Worm (Caenorhabditis elegans) whole organism, late embryonic: ENCODE data around the gene C18B2.3.
A peak's percentile ranks its signal among the peaks of the same experiment; 100 is the strongest.

ENCODE experiments used
- C38D4.7 ChIP-seq: fragments of 200-800 bp; sonication (Bioruptor generic); optimal IDR thresholded peaks from 2 replicates; lab custom pipeline; 2018; ENCODE audit warnings: mild to moderate bottlenecking, missing genetic modification characterization, moderate library complexity, missing compliant biosample characterization
- F13H6.1 ChIP-seq: sonication (generic microtip); optimal IDR thresholded peaks from 2 replicates; lab custom pipeline; 2016; ENCODE audit warnings: missing genetic modification characterization, missing compliant biosample characterization
- K09A11.1 ChIP-seq: sonication (generic microtip); optimal IDR thresholded peaks from 2 replicates; lab custom pipeline; 2017; ENCODE audit warnings: antibody characterized with exemption, mild to moderate bottlenecking, missing genetic modification characterization, missing compliant biosample characterization; ENCODE audit not compliant: insufficient read depth
- T23F11.4 ChIP-seq: fragments of 200-800 bp; sonication (Bioruptor generic); optimal IDR thresholded peaks from 2 replicates; lab custom pipeline; 2018; ENCODE audit warnings: mild to moderate bottlenecking, missing genetic modification characterization, missing compliant biosample characterization
- Y22D7AL.16 ChIP-seq: sonication (generic microtip); optimal IDR thresholded peaks from 2 replicates; lab custom pipeline; 2016; ENCODE audit warnings: missing genetic modification characterization, missing compliant biosample characterization
- ceh-18 ChIP-seq: sonication (generic microtip); optimal IDR thresholded peaks from 2 replicates; lab custom pipeline; 2016; ENCODE audit warnings: missing genetic modification characterization, missing compliant biosample characterization
- ceh-19 ChIP-seq: fragments of 200-800 bp; sonication (Bioruptor generic); optimal IDR thresholded peaks from 2 replicates; lab custom pipeline; 2018; ENCODE audit warnings: mild to moderate bottlenecking, missing genetic modification characterization, missing compliant biosample characterization
- ceh-2 ChIP-seq: sonication (generic microtip); optimal IDR thresholded peaks from 2 replicates; lab custom pipeline; 2016; ENCODE audit warnings: missing genotype, missing genetic modification characterization, missing compliant biosample characterization
- ceh-45 ChIP-seq: fragments of 200-800 bp; sonication (Bioruptor generic); IDR thresholded peaks from 2 replicates; pipeline ENCODE4 v1.3.6; 2022; ENCODE audit warnings: missing genetic modification reagents, missing genetic modification characterization, missing compliant biosample characterization
- che-1 ChIP-seq: sonication (generic microtip); optimal IDR thresholded peaks from 2 replicates; lab custom pipeline; 2016; ENCODE audit warnings: mild to moderate bottlenecking, missing genetic modification characterization, missing compliant biosample characterization
- dmd-4 ChIP-seq: sonication (generic microtip); optimal IDR thresholded peaks from 2 replicates; lab custom pipeline; 2016; ENCODE audit warnings: borderline replicate concordance, missing genetic modification characterization, missing compliant biosample characterization
- elt-4 ChIP-seq: sonication (generic microtip); optimal IDR thresholded peaks from 2 replicates; lab custom pipeline; 2016; ENCODE audit warnings: missing genetic modification characterization, missing compliant biosample characterization
- fax-1 ChIP-seq: sonication (generic microtip); optimal IDR thresholded peaks from 2 replicates; lab custom pipeline; 2016; ENCODE audit warnings: missing genotype, missing genetic modification characterization, missing compliant biosample characterization
- fkh-6 ChIP-seq: sonication (generic microtip); optimal IDR thresholded peaks from 2 replicates; lab custom pipeline; 2016; ENCODE audit warnings: missing genetic modification characterization, missing compliant biosample characterization
- hlh-30 ChIP-seq: sonication (generic microtip); optimal IDR thresholded peaks from 2 replicates; lab custom pipeline; 2017; ENCODE audit warnings: antibody characterized with exemption, missing genetic modification characterization, missing compliant biosample characterization; ENCODE audit not compliant: insufficient read depth
- hlh-8 ChIP-seq: sonication (generic microtip); optimal IDR thresholded peaks from 2 replicates; lab custom pipeline; 2016; ENCODE audit warnings: missing genotype, missing genetic modification characterization, missing compliant biosample characterization
- lim-6 ChIP-seq: sonication (generic microtip); optimal IDR thresholded peaks from 2 replicates; lab custom pipeline; 2016; ENCODE audit warnings: missing genetic modification characterization, missing compliant biosample characterization
- lin-11 ChIP-seq: fragments of 200-800 bp; sonication (Bioruptor generic); optimal IDR thresholded peaks from 2 replicates; lab custom pipeline; 2018; ENCODE audit warnings: mild to moderate bottlenecking, missing genetic modification characterization, missing compliant biosample characterization
- mec-3 ChIP-seq: sonication (generic microtip); optimal IDR thresholded peaks from 2 replicates; lab custom pipeline; 2016; ENCODE audit warnings: borderline replicate concordance, missing genetic modification characterization, missing compliant biosample characterization
- nhr-11 ChIP-seq: fragments of 150-350 bp; optimal IDR thresholded peaks from 2 replicates; lab custom pipeline; 2014; ENCODE audit warnings: missing biosample characterization, missing genetic modification characterization
- nhr-232 ChIP-seq: sonication (generic microtip); optimal IDR thresholded peaks from 2 replicates; lab custom pipeline; 2016; ENCODE audit warnings: missing genetic modification characterization, missing compliant biosample characterization
- odd-2 ChIP-seq: sonication (generic microtip); optimal IDR thresholded peaks from 2 replicates; lab custom pipeline; 2017; ENCODE audit warnings: antibody characterized with exemption, mild to moderate bottlenecking, missing genetic modification characterization, missing compliant biosample characterization
- pag-3 ChIP-seq: sonication (generic microtip); optimal IDR thresholded peaks from 2 replicates; lab custom pipeline; 2016; ENCODE audit warnings: missing compliant biosample characterization, missing genetic modification characterization, borderline replicate concordance
- pat-9 ChIP-seq: fragments of 200-800 bp; sonication (Bioruptor generic); optimal IDR thresholded peaks from 2 replicates; lab custom pipeline; 2018; ENCODE audit warnings: mild to moderate bottlenecking, missing genetic modification characterization, moderate library complexity, missing compliant biosample characterization
- pax-1 ChIP-seq: fragments of 150-350 bp; optimal IDR thresholded peaks from 2 replicates; lab custom pipeline; 2014; ENCODE audit warnings: missing biosample characterization, missing genetic modification characterization
- rnt-1 ChIP-seq: sonication (generic microtip); optimal IDR thresholded peaks from 2 replicates; lab custom pipeline; 2016; ENCODE audit warnings: missing genetic modification characterization, missing compliant biosample characterization
- sox-2 ChIP-seq: fragments of 200-800 bp; sonication (Bioruptor generic); IDR thresholded peaks from 2 replicates; pipeline ENCODE4 v1.3.6; 2022; ENCODE audit warnings: missing genetic modification reagents, missing genetic modification characterization, missing compliant biosample characterization
- syd-9 ChIP-seq: sonication (generic microtip); optimal IDR thresholded peaks from 2 replicates; lab custom pipeline; 2016; ENCODE audit warnings: mild to moderate bottlenecking, missing genetic modification characterization, moderate library complexity, missing compliant biosample characterization
- tbx-2 ChIP-seq: sonication (generic microtip); optimal IDR thresholded peaks from 2 replicates; lab custom pipeline; 2016; ENCODE audit warnings: missing genetic modification characterization, missing compliant biosample characterization
- ttx-3 ChIP-seq: sonication (generic microtip); optimal IDR thresholded peaks from 2 replicates; lab custom pipeline; 2016; ENCODE audit warnings: missing genetic modification reagents, missing genetic modification characterization, missing compliant biosample characterization
- unc-42 ChIP-seq: sonication (generic microtip); optimal IDR thresholded peaks from 2 replicates; lab custom pipeline; 2016; ENCODE audit warnings: missing genotype, missing genetic modification characterization, missing compliant biosample characterization
- unc-86 ChIP-seq: sonication (generic microtip); optimal IDR thresholded peaks from 2 replicates; lab custom pipeline; 2016; ENCODE audit warnings: missing genetic modification characterization, missing compliant biosample characterization

C18B2.3 gene

ce11 chrX:3601531-3601930 is at the start of gene C18B2.3:
Gene C18B2.3 (plus strand): TSS chrX:3601831.
- TF ChIP-seq lim-6 (tag; lab: Kevin White, UChicago) (no peak), ceh-18 (tag; lab: Kevin White, UChicago) (peak; percentile 25)
- TF ChIP-seq, all 69 proteins: peak for 1

ce11 chrX:3552948-3553347 is 48.7 kb upstream of the C18B2.3 start:
- TF ChIP-seq tbx-2 (tag; lab: Kevin White, UChicago), result no peak
- TF ChIP-seq che-1, result no peak
- TF ChIP-seq nhr-11 (tag; lab: Kevin White, UChicago), result no peak

ce11 chrX:3553687-3554086 is 47.9 kb upstream of the C18B2.3 start:
- no peak for TF ChIP-seq lin-11 (tag; lab: Kevin White, UChicago)

- TF ChIP-seq rnt-1 (no peak), pax-1 (tag; lab: Kevin White, UChicago) (no peak), pat-9 (no peak)
Observed at ce11 chrX:3554117-3554516, 47.5 kb upstream of the C18B2.3 start.

ce11 chrX:3555930-3556329 is 45.7 kb upstream of the C18B2.3 start:
- TF ChIP-seq sox-2 (GFP tag; lab: Robert Waterston, UW) (no peak), nhr-232 (tag; lab: Kevin White, UChicago) (no peak), ceh-2 (tag; lab: Kevin White, UChicago) (no peak), mec-3 (tag; lab: Kevin White, UChicago) (no peak), F13H6.1 (tag; lab: Kevin White, UChicago) (no peak), pat-9 (no peak), dmd-4 (no peak), che-1 (no peak), ceh-45 (GFP tag; lab: Robert Waterston, UW) (no peak), unc-42 (tag; lab: Kevin White, UChicago) (no peak), K09A11.1 (tag; lab: Kevin White, UChicago) (no peak), odd-2 (tag; lab: Kevin White, UChicago) (no peak), fkh-6 (tag; lab: Kevin White, UChicago) (no peak), hlh-8 (tag; lab: Kevin White, UChicago) (no peak)
- TF ChIP-seq, all 69 proteins: peak for 0

- TF ChIP-seq syd-9 (tag; lab: Kevin White, UChicago) (no peak), dmd-4 (no peak), ttx-3 (tag; lab: Kevin White, UChicago) (no peak), hlh-30 (tag; lab: Kevin White, UChicago) (no peak)
- TF ChIP-seq, all 69 proteins: peak for 0
Observed at ce11 chrX:3563903-3564302, 37.7 kb upstream of the C18B2.3 start, which contains the start of gene vit-4. Gene vit-4 (minus strand): TSS chrX:3563965.

- TF ChIP-seq pag-3 (no peak), T23F11.4 (no peak), pax-1 (tag; lab: Kevin White, UChicago) (no peak), ceh-19 (no peak), unc-86 (no peak), C38D4.7 (GFP tag; lab: Kevin White, UChicago) (no peak), elt-4 (no peak), fax-1 (tag; lab: Kevin White, UChicago) (no peak), Y22D7AL.16 (tag; lab: Kevin White, UChicago) (no peak)
Observed at ce11 chrX:3566856-3567255, 34.8 kb upstream of the C18B2.3 start.
